Worm (Caenorhabditis elegans) whole organism, young adult: ENCODE measurements around the gene stdh-2.

ENCODE experiments used
- C06A6.2 ChIP-seq: fragments of 200-800 bp; sonication (Bioruptor generic); conservative IDR thresholded peaks from 2 replicates; pipeline ENCODE4 v1.3.6; 2022; ENCODE audit warnings: missing genetic modification characterization, missing compliant biosample characterization
- F33H1.4 ChIP-seq: fragments of 200-800 bp; sonication (Bioruptor generic); IDR thresholded peaks from 2 replicates; pipeline ENCODE4 v1.3.6; 2022; ENCODE audit warnings: missing genetic modification reagents, missing genetic modification characterization, missing compliant biosample characterization
- F49E8.2 ChIP-seq: sonication (generic microtip); optimal IDR thresholded peaks from 3 replicates; lab custom pipeline; 2017; ENCODE audit warnings: missing genetic modification characterization, mild to moderate bottlenecking, missing compliant biosample characterization, antibody characterized with exemption, moderate library complexity; ENCODE audit not compliant: insufficient read depth
- K11D2.4 ChIP-seq: fragments of 200-800 bp; sonication (Bioruptor generic); IDR thresholded peaks from 2 replicates; pipeline ENCODE4 v1.3.6; 2022; ENCODE audit warnings: missing genetic modification reagents, missing genetic modification characterization, missing compliant biosample characterization
- K12H6.12 ChIP-seq: fragments of 200-800 bp; sonication (Bioruptor generic); optimal IDR thresholded peaks from 2 replicates; lab custom pipeline; 2018; ENCODE audit warnings: mild to moderate bottlenecking, missing genetic modification characterization, missing compliant biosample characterization
- Y53F4B.3 ChIP-seq: fragments of 200-800 bp; sonication (Bioruptor generic); IDR thresholded peaks from 2 replicates; pipeline ENCODE4 v1.3.6; 2022; ENCODE audit warnings: missing genetic modification reagents, missing genetic modification characterization, missing compliant biosample characterization
- Y56A3A.18 ChIP-seq: fragments of 200-800 bp; sonication (Bioruptor generic); IDR thresholded peaks from 2 replicates; pipeline ENCODE4 v1.3.6; 2022; ENCODE audit warnings: missing genetic modification reagents, missing genetic modification characterization, missing compliant biosample characterization
- akir-1 ChIP-seq: fragments of 200-800 bp; sonication (Bioruptor generic); optimal IDR thresholded peaks from 2 replicates; lab custom pipeline; 2018; ENCODE audit warnings: mild to moderate bottlenecking, missing genetic modification characterization, moderate library complexity, missing compliant biosample characterization
- ama-1 ChIP-seq, 3 experiments: fragments of 150-350 bp in 1 of 3; sonication (generic microtip) in 2 of 3; optimal IDR thresholded peaks; 2 replicates each; lab custom pipeline; 2014 to 2018; ENCODE audit warnings: missing biosample characterization in 2 of 3, missing genetic modification characterization in 2 of 3, missing genetic modification reagents in 2 of 3
- athp-1 ChIP-seq: sonication (generic microtip); optimal IDR thresholded peaks from 2 replicates; lab custom pipeline; 2017; ENCODE audit warnings: mild to moderate bottlenecking, missing genetic modification characterization, missing compliant biosample characterization
- attf-6 ChIP-seq: fragments of 200-800 bp; sonication (Bioruptor generic); IDR thresholded peaks from 2 replicates; pipeline ENCODE4 v1.3.6; 2022; ENCODE audit warnings: missing genetic modification reagents, missing genetic modification characterization, missing compliant biosample characterization
- ccch-3 ChIP-seq: fragments of 200-800 bp; sonication (Bioruptor generic); optimal IDR thresholded peaks from 2 replicates; lab custom pipeline; 2018; ENCODE audit warnings: mild to moderate bottlenecking, missing genetic modification characterization, missing compliant biosample characterization
- cebp-1 ChIP-seq, 2 experiments: fragments of 200-800 bp in 1 of 2; sonication (Bioruptor generic) in 1 of 2; sonication (generic microtip) in 1 of 2; IDR thresholded peaks in 1 of 2; optimal IDR thresholded peaks in 1 of 2; 2 replicates each; pipeline versions ENCODE4 v1.3.6 to Lab custom; 2017 to 2022; ENCODE audit warnings: missing compliant biosample characterization in 2 of 2, missing genetic modification characterization in 2 of 2, mild to moderate bottlenecking in 1 of 2, missing genetic modification reagents in 1 of 2, moderate library complexity in 1 of 2
- cebp-2 ChIP-seq: fragments of 200-800 bp; sonication (Bioruptor generic); IDR thresholded peaks from 2 replicates; pipeline ENCODE4 v1.3.6; 2022; ENCODE audit warnings: missing genetic modification characterization, missing compliant biosample characterization
- ceh-58 ChIP-seq: fragments of 200-800 bp; sonication (Bioruptor generic); IDR thresholded peaks from 2 replicates; pipeline ENCODE4 v1.3.6; 2022; ENCODE audit warnings: missing genetic modification characterization, missing compliant biosample characterization
- ekl-4 ChIP-seq: fragments of 200-800 bp; sonication (Bioruptor generic); IDR thresholded peaks from 2 replicates; pipeline ENCODE4 v1.3.6; 2022; ENCODE audit warnings: missing genetic modification reagents, missing genetic modification characterization, missing compliant biosample characterization
- ets-4 ChIP-seq: fragments of 200-800 bp; sonication (Bioruptor generic); optimal IDR thresholded peaks from 2 replicates; lab custom pipeline; 2018; ENCODE audit warnings: mild to moderate bottlenecking, missing genetic modification characterization, missing compliant biosample characterization
- fkh-3 ChIP-seq: sonication (generic microtip); optimal IDR thresholded peaks from 2 replicates; lab custom pipeline; 2016; ENCODE audit warnings: mild to moderate bottlenecking, missing genetic modification characterization, missing compliant biosample characterization
- him-1 ChIP-seq: sonication (generic microtip); optimal IDR thresholded peaks from 2 replicates; lab custom pipeline; 2016; ENCODE audit warnings: missing genotype, missing genetic modification reagents, missing genetic modification characterization, missing compliant biosample characterization
- hrde-1 ChIP-seq: sonication (generic microtip); optimal IDR thresholded peaks from 2 replicates; lab custom pipeline; 2016; ENCODE audit warnings: missing genetic modification characterization, mild to moderate bottlenecking, missing compliant biosample characterization, moderate library complexity, missing genotype, missing genetic modification reagents, borderline replicate concordance
- lag-1 ChIP-seq: fragments of 200-800 bp; sonication (Bioruptor generic); IDR thresholded peaks from 2 replicates; pipeline ENCODE4 v1.3.6; 2022; ENCODE audit warnings: missing genetic modification reagents, missing genetic modification characterization, missing compliant biosample characterization
- let-526 ChIP-seq: fragments of 200-800 bp; sonication (Bioruptor generic); IDR thresholded peaks from 2 replicates; pipeline ENCODE4 v1.3.6; 2022; ENCODE audit warnings: missing genetic modification reagents, missing genetic modification characterization, missing compliant biosample characterization
- lin-35 ChIP-seq, 3 experiments: fragments of 150-350 bp in 2 of 3; sonication (generic microtip) in 1 of 3; optimal IDR thresholded peaks; 2 replicates each; lab custom pipeline; 2014 to 2018; ENCODE audit warnings: missing biosample characterization in 3 of 3, missing genetic modification characterization in 3 of 3, missing genetic modification reagents in 3 of 3
- lsl-1 ChIP-seq: fragments of 200-800 bp; sonication (Bioruptor generic); optimal IDR thresholded peaks from 2 replicates; lab custom pipeline; 2018; ENCODE audit warnings: mild to moderate bottlenecking, missing genetic modification characterization, moderate library complexity, missing compliant biosample characterization
- lsy-27 ChIP-seq: sonication (generic microtip); optimal IDR thresholded peaks from 2 replicates; lab custom pipeline; 2017; ENCODE audit warnings: missing genetic modification characterization, mild to moderate bottlenecking, missing compliant biosample characterization, antibody characterized with exemption, missing genotype, borderline replicate concordance; ENCODE audit not compliant: insufficient read depth
- madf-6 ChIP-seq: fragments of 200-800 bp; sonication (Bioruptor generic); IDR thresholded peaks from 2 replicates; pipeline ENCODE4 v1.3.6; 2022; ENCODE audit warnings: missing genetic modification reagents, missing genetic modification characterization, missing compliant biosample characterization
- nfya-2 ChIP-seq: fragments of 200-800 bp; sonication (Bioruptor generic); IDR thresholded peaks from 2 replicates; pipeline ENCODE4 v1.3.6; 2022; ENCODE audit warnings: missing genetic modification reagents, missing genetic modification characterization, missing compliant biosample characterization
- nfyb-1 ChIP-seq: fragments of 200-800 bp; sonication (Bioruptor generic); IDR thresholded peaks from 2 replicates; pipeline ENCODE4 v1.3.6; 2022; ENCODE audit warnings: missing genetic modification reagents, missing genetic modification characterization, missing compliant biosample characterization
- pbrm-1 ChIP-seq: fragments of 200-800 bp; sonication (Bioruptor generic); IDR thresholded peaks from 2 replicates; pipeline ENCODE4 v1.3.6; 2022; ENCODE audit warnings: missing genetic modification reagents, missing genetic modification characterization, missing compliant biosample characterization
- sea-2 ChIP-seq: fragments of 200-800 bp; sonication (Bioruptor generic); IDR thresholded peaks from 2 replicates; pipeline ENCODE4 v1.3.6; 2022; ENCODE audit warnings: missing genetic modification characterization, missing compliant biosample characterization
- snpc-3.4 ChIP-seq: sonication (generic microtip); optimal IDR thresholded peaks from 2 replicates; lab custom pipeline; 2017; ENCODE audit warnings: missing genetic modification characterization, mild to moderate bottlenecking, missing compliant biosample characterization, antibody characterized with exemption, moderate library complexity, missing genotype, missing genetic modification reagents
- snpc-4 ChIP-seq, 5 experiments: fragments of 150-350 bp in 1 of 5; sonication (generic microtip) in 4 of 5; optimal IDR thresholded peaks; 2 replicates each; lab custom pipeline; 2014 to 2018; ENCODE audit warnings: missing genetic modification characterization in 5 of 5, missing biosample characterization in 3 of 5, antibody characterized with exemption in 2 of 5, mild to moderate bottlenecking in 2 of 5, missing compliant biosample characterization in 2 of 5, missing genotype in 2 of 5, moderate library complexity in 2 of 5, missing genetic modification reagents in 1 of 5
- somi-1 ChIP-seq: fragments of 200-800 bp; sonication (Bioruptor generic); optimal IDR thresholded peaks from 2 replicates; lab custom pipeline; 2018; ENCODE audit warnings: mild to moderate bottlenecking, missing genetic modification characterization, missing compliant biosample characterization
- xnd-1 ChIP-seq: sonication (generic microtip); optimal IDR thresholded peaks from 2 replicates; lab custom pipeline; 2016; ENCODE audit warnings: missing genotype, missing genetic modification reagents, missing genetic modification characterization, missing compliant biosample characterization
- ztf-18 ChIP-seq: sonication (generic microtip); optimal IDR thresholded peaks from 2 replicates; lab custom pipeline; 2016; ENCODE audit warnings: missing genotype, mild to moderate bottlenecking, missing genetic modification characterization, missing compliant biosample characterization
- ztf-26 ChIP-seq: sonication (generic microtip); optimal IDR thresholded peaks from 2 replicates; lab custom pipeline; 2017; ENCODE audit warnings: missing genetic modification characterization, missing compliant biosample characterization

stdh-2 gene

ce11 chrV:16213323-16213722 lies 10.8 kb upstream of the stdh-2 start:
- no peak for TF ChIP-seq xnd-1 (tag; lab: Kevin White, UChicago)
- no peak for TF ChIP-seq ekl-4 (GFP tag; lab: Robert Waterston, UW)
- no peak for TF ChIP-seq snpc-3.4
- peak; percentile 65 for TF ChIP-seq ztf-26 (tag; lab: Kevin White, UChicago)
- TF ChIP-seq ama-1 (optimal IDR thresholded peaks at IDR 0.05; lab: Kevin White, UChicago) = no peak
- TF ChIP-seq ama-1 (GFP tag; optimal IDR thresholded peaks at IDR 0.05; lab: Kevin White, UChicago) = no peak
- TF ChIP-seq lag-1 (GFP tag; lab: Robert Waterston, UW) = no peak
- no peak for TF ChIP-seq cebp-2 (GFP tag; lab: Robert Waterston, UW)
- TF ChIP-seq somi-1 (GFP tag; lab: Kevin White, UChicago) = peak; percentile 30
- no peak for TF ChIP-seq madf-6 (GFP tag; lab: Robert Waterston, UW)
- TF ChIP-seq C06A6.2 (GFP tag; lab: Robert Waterston, UW) = peak; percentile 58; the same call in 1 of the 2 replicates

- TF ChIP-seq lin-35 (GFP tag; optimal IDR thresholded peaks at IDR 0.05; lab: Kevin White, UChicago) (no peak), ccch-3 (no peak), Y56A3A.18 (no peak), ztf-18 (tag; lab: Kevin White, UChicago) (no peak), lsy-27 (no peak), akir-1 (GFP tag; lab: Kevin White, UChicago) (no peak), F33H1.4 (no peak), attf-6 (GFP tag; lab: Robert Waterston, UW) (no peak), K11D2.4 (GFP tag; lab: Robert Waterston, UW) (no peak), ztf-26 (tag; lab: Kevin White, UChicago) (no peak), cebp-1 (GFP tag; IDR thresholded peaks at IDR 0.05; lab: Robert Waterston, UW) (no peak), cebp-1 (tag; optimal IDR thresholded peaks at IDR 0.05; lab: Kevin White, UChicago) (no peak), ceh-58 (no peak), him-1 (tag; lab: Kevin White, UChicago) (no peak), pbrm-1 (GFP tag; lab: Robert Waterston, UW) (no peak), ets-4 (GFP tag; lab: Kevin White, UChicago) (no peak)
Measured at ce11 chrV:16214505-16214904, 9.6 kb upstream of the stdh-2 start, which contains the start of gene F11A5.9. TSS of gene F11A5.9 (plus strand) at chrV:16214890.

- TF ChIP-seq K12H6.12 (no peak), lsl-1 (GFP tag; lab: Kevin White, UChicago) (no peak), snpc-4 (GFP tag; optimal IDR thresholded peaks at IDR 0.05; lab: Kevin White, UChicago) (no peak), snpc-4 (tag; optimal IDR thresholded peaks at IDR 0.05; lab: Kevin White, UChicago) (no peak), nfya-2 (GFP tag; lab: Robert Waterston, UW) (no peak), hrde-1 (tag; lab: Kevin White, UChicago) (no peak), fkh-3 (tag; lab: Kevin White, UChicago) (no peak), lin-35 (GFP tag; optimal IDR thresholded peaks at IDR 0.05; lab: Kevin White, UChicago) (no peak), let-526 (no peak), Y53F4B.3 (GFP tag; lab: Robert Waterston, UW) (no peak), athp-1 (tag; lab: Kevin White, UChicago) (no peak), nfyb-1 (GFP tag; lab: Robert Waterston, UW) (no peak), sea-2 (no peak), F49E8.2 (no peak)
- TF ChIP-seq, all 124 proteins: peak for 0
Measured at ce11 chrV:16218522-16218921, 5.6 kb upstream of the stdh-2 start, which contains the start of gene F11A5.15. TSS of gene F11A5.15 (minus strand) at chrV:16218622.
